Fruit fly (Drosophila melanogaster) whole organism, embryonic: ENCODE data around the gene CG7675.

Experiments used
- ATbp ChIP-seq: fragments of 200-800 bp; sonication (Bioruptor generic); optimal IDR thresholded peaks from 2 replicates; lab custom pipeline; 2017; ENCODE audit warnings: missing biosample characterization, mild to moderate bottlenecking, missing genetic modification characterization, missing genetic modification reagents
- Ada2b ChIP-seq: fragments of 200-800 bp; sonication (Bioruptor generic); IDR thresholded peaks from 2 replicates; pipeline ENCODE4 v1.3.6; 2022; ENCODE audit warnings: missing biosample characterization, missing genetic modification characterization
- Adf1 ChIP-seq: fragments of 200-800 bp; sonication (Bioruptor generic); IDR thresholded peaks from 2 replicates; pipeline ENCODE4 v1.3.6; 2022; ENCODE audit warnings: missing biosample characterization, missing genetic modification characterization
- Bteb2 ChIP-seq: fragments of 200-800 bp; sonication (Bioruptor generic); optimal IDR thresholded peaks from 2 replicates; lab custom pipeline; 2016; ENCODE audit warnings: missing biosample characterization, missing genetic modification characterization
- CG11093 ChIP-seq: fragments of 200-800 bp; sonication (Bioruptor generic); IDR thresholded peaks from 3 replicates; pipeline ENCODE4 v1.3.6; 2022; ENCODE audit warnings: missing biosample characterization, missing genetic modification characterization
- CG11247 ChIP-seq: fragments of 200-800 bp; sonication (Bioruptor generic); IDR thresholded peaks from 2 replicates; pipeline ENCODE4 v1.3.6; 2022; ENCODE audit warnings: missing biosample characterization, missing genetic modification characterization
- CG11398 ChIP-seq: fragments of 200-800 bp; sonication (Bioruptor generic); optimal IDR thresholded peaks from 2 replicates; lab custom pipeline; 2016; ENCODE audit warnings: missing biosample characterization, missing genetic modification characterization
- CG12744 ChIP-seq: fragments of 200-800 bp; sonication (Bioruptor generic); optimal IDR thresholded peaks from 2 replicates; lab custom pipeline; 2016; ENCODE audit warnings: missing biosample characterization, missing genetic modification characterization
- CG13123 ChIP-seq: fragments of 200-800 bp; sonication (Bioruptor generic); optimal IDR thresholded peaks from 2 replicates; lab custom pipeline; 2016; ENCODE audit warnings: missing biosample characterization, missing genetic modification characterization
- CG13296 ChIP-seq: fragments of 200-800 bp; sonication (Bioruptor generic); optimal IDR thresholded peaks from 3 replicates; lab custom pipeline; 2018; ENCODE audit warnings: missing biosample characterization, mild to moderate bottlenecking, missing genetic modification characterization
- CG15479 ChIP-seq: fragments of 200-800 bp; sonication (Bioruptor generic); optimal IDR thresholded peaks from 3 replicates; lab custom pipeline; 2019; ENCODE audit warnings: missing biosample characterization, mild to moderate bottlenecking, missing genetic modification characterization, moderate library complexity
- CG15601 ChIP-seq: fragments of 200-800 bp; sonication (Bioruptor generic); optimal IDR thresholded peaks from 3 replicates; lab custom pipeline; 2019; ENCODE audit warnings: missing biosample characterization, mild to moderate bottlenecking, missing genetic modification characterization, moderate library complexity
- CG16815 ChIP-seq: fragments of 200-800 bp; sonication (Bioruptor generic); optimal IDR thresholded peaks from 3 replicates; lab custom pipeline; 2017; ENCODE audit warnings: missing biosample characterization, mild to moderate bottlenecking, missing genetic modification characterization
- CG30403 ChIP-seq: fragments of 200-800 bp; sonication (Bioruptor generic); optimal IDR thresholded peaks from 3 replicates; lab custom pipeline; 2016; ENCODE audit warnings: missing biosample characterization, missing genetic modification characterization
- CG32767 ChIP-seq: fragments of 200-800 bp; sonication (Bioruptor generic); IDR thresholded peaks from 2 replicates; pipeline ENCODE4 v1.3.6; 2022; ENCODE audit warnings: missing biosample characterization, missing genetic modification characterization
- CG4854 ChIP-seq: fragments of 200-800 bp; sonication (Bioruptor generic); optimal IDR thresholded peaks from 2 replicates; lab custom pipeline; 2016; ENCODE audit warnings: missing biosample characterization, missing genetic modification characterization, inconsistent platforms
- CG5180 ChIP-seq: fragments of 200-800 bp; sonication (Bioruptor generic); optimal IDR thresholded peaks from 3 replicates; lab custom pipeline; 2017; ENCODE audit warnings: missing biosample characterization, missing genetic modification characterization, mild to moderate bottlenecking, moderate library complexity, missing genetic modification reagents
- CG6689 ChIP-seq: fragments of 200-800 bp; sonication (Bioruptor generic); IDR thresholded peaks from 2 replicates; pipeline ENCODE4 v1.3.6; 2022; ENCODE audit warnings: missing biosample characterization, missing genetic modification characterization
- CG6791 ChIP-seq: fragments of 200-800 bp; sonication (Bioruptor generic); IDR thresholded peaks from 3 replicates; pipeline ENCODE4 v1.3.6; 2022; ENCODE audit warnings: missing biosample characterization, missing genetic modification characterization; ENCODE audit not compliant: partially characterized antibody
- CG9215 ChIP-seq: fragments of 200-800 bp; sonication (Bioruptor generic); IDR thresholded peaks from 2 replicates; pipeline ENCODE4 v1.3.6; 2022; ENCODE audit warnings: missing biosample characterization, missing genetic modification characterization
- CrebB ChIP-seq: fragments of 200-800 bp; sonication (Bioruptor generic); optimal IDR thresholded peaks from 3 replicates; lab custom pipeline; 2018; ENCODE audit warnings: missing biosample characterization, mild to moderate bottlenecking, missing genetic modification characterization
- Elba2 ChIP-seq: fragments of 200-800 bp; sonication (Bioruptor generic); optimal IDR thresholded peaks from 3 replicates; lab custom pipeline; 2016; ENCODE audit warnings: missing biosample characterization, missing genetic modification characterization
- Gsc ChIP-seq: fragments of 200-800 bp; sonication (Bioruptor generic); IDR thresholded peaks from 2 replicates; pipeline ENCODE4 v1.3.6; 2022; ENCODE audit warnings: missing biosample characterization, missing genetic modification characterization
- HLH4C ChIP-seq: fragments of 200-800 bp; sonication (Bioruptor generic); IDR thresholded peaks from 3 replicates; pipeline ENCODE4 v1.3.6; 2022; ENCODE audit warnings: missing biosample characterization, missing genetic modification characterization; ENCODE audit not compliant: partially characterized antibody
- Meics ChIP-seq: fragments of 200-800 bp; sonication (Bioruptor generic); optimal IDR thresholded peaks from 2 replicates; lab custom pipeline; 2017; ENCODE audit warnings: missing biosample characterization, mild to moderate bottlenecking, missing genetic modification characterization
- Ssrp ChIP-seq: fragments of 200-800 bp; sonication (Bioruptor generic); optimal IDR thresholded peaks from 2 replicates; lab custom pipeline; 2018; ENCODE audit warnings: missing biosample characterization, mild to moderate bottlenecking, missing genetic modification characterization, moderate library complexity
- ash1 ChIP-seq: fragments of 200-800 bp; sonication (Bioruptor generic); optimal IDR thresholded peaks from 2 replicates; lab custom pipeline; 2018; ENCODE audit warnings: missing biosample characterization, mild to moderate bottlenecking, missing genetic modification characterization
- bab2 ChIP-seq: fragments of 200-800 bp; sonication (Bioruptor generic); optimal IDR thresholded peaks from 2 replicates; lab custom pipeline; 2016; ENCODE audit warnings: missing biosample characterization, missing genetic modification characterization
- bbx ChIP-seq: fragments of 200-800 bp; sonication (Bioruptor generic); IDR thresholded peaks from 2 replicates; pipeline ENCODE4 v1.3.6; 2022; ENCODE audit warnings: missing biosample characterization, missing genetic modification characterization; ENCODE audit not compliant: partially characterized antibody
- bowl ChIP-seq: fragments of 200-800 bp; sonication (Bioruptor generic); IDR thresholded peaks from 2 replicates; pipeline ENCODE4 v1.3.6; 2022; ENCODE audit warnings: missing biosample characterization, missing genetic modification characterization
- chn ChIP-seq: fragments of 200-800 bp; sonication (Bioruptor generic); optimal IDR thresholded peaks from 2 replicates; lab custom pipeline; 2016; ENCODE audit warnings: missing biosample characterization, missing genetic modification characterization
- crc ChIP-seq: fragments of 200-800 bp; sonication (Bioruptor generic); optimal IDR thresholded peaks from 2 replicates; lab custom pipeline; 2016; ENCODE audit warnings: missing biosample characterization, missing genetic modification characterization
- fd3F ChIP-seq: fragments of 200-800 bp; sonication (Bioruptor generic); optimal IDR thresholded peaks from 2 replicates; lab custom pipeline; 2018; ENCODE audit warnings: missing biosample characterization, mild to moderate bottlenecking, missing genetic modification characterization, moderate library complexity
- ftz-f1 ChIP-seq: fragments of 200-800 bp; sonication (Bioruptor generic); optimal IDR thresholded peaks from 2 replicates; lab custom pipeline; 2016; ENCODE audit warnings: missing biosample characterization, missing genetic modification characterization
- gem ChIP-seq: fragments of 200-800 bp; sonication (Bioruptor generic); optimal IDR thresholded peaks from 2 replicates; lab custom pipeline; 2019; ENCODE audit warnings: missing biosample characterization, mild to moderate bottlenecking, missing genetic modification characterization, moderate library complexity
- gro ChIP-seq: fragments of 200-800 bp; sonication (Bioruptor generic); optimal IDR thresholded peaks from 2 replicates; lab custom pipeline; 2016; ENCODE audit warnings: missing biosample characterization, missing genetic modification characterization
- pan ChIP-seq, 4 experiments: fragments of >200 bp in 3 of 4; fragments of 200-800 bp in 1 of 4; sonication (Bioruptor generic) in 1 of 4; optimal IDR thresholded peaks in 3 of 4; IDR thresholded peaks in 1 of 4; 2 replicates each; pipeline versions ENCODE4 v1.3.6 to Lab custom; 2017 to 2022; ENCODE audit warnings: missing biosample characterization in 2 of 4, missing genetic modification characterization in 2 of 4, mixed read lengths in 1 of 4
- pb ChIP-seq: fragments of 200-800 bp; sonication (Bioruptor generic); optimal IDR thresholded peaks from 3 replicates; lab custom pipeline; 2016; ENCODE audit warnings: missing biosample characterization, missing genetic modification characterization
- peb ChIP-seq: fragments of 200-800 bp; sonication (Bioruptor generic); IDR thresholded peaks from 2 replicates; pipeline ENCODE4 v1.3.6; 2022; ENCODE audit warnings: missing biosample characterization, missing genetic modification characterization
- pho ChIP-seq: fragments of 200-800 bp; sonication (Bioruptor generic); optimal IDR thresholded peaks from 2 replicates; lab custom pipeline; 2016; ENCODE audit warnings: missing biosample characterization, missing genetic modification characterization
- pnt ChIP-seq: fragments of 200-800 bp; sonication (Bioruptor generic); optimal IDR thresholded peaks from 3 replicates; lab custom pipeline; 2016; ENCODE audit warnings: missing biosample characterization, missing genetic modification characterization
- pros ChIP-seq: fragments of 200-800 bp; sonication (Bioruptor generic); optimal IDR thresholded peaks from 3 replicates; lab custom pipeline; 2019; ENCODE audit warnings: missing biosample characterization, mild to moderate bottlenecking, missing genetic modification characterization, moderate library complexity
- repo ChIP-seq: fragments of 200-800 bp; sonication (Bioruptor generic); optimal IDR thresholded peaks from 2 replicates; lab custom pipeline; 2016; ENCODE audit warnings: missing biosample characterization, missing genetic modification characterization
- seq ChIP-seq: fragments of 200-800 bp; sonication (Bioruptor generic); IDR thresholded peaks from 2 replicates; pipeline ENCODE4 v1.3.6; 2022; ENCODE audit warnings: missing biosample characterization, missing genetic modification characterization
- sr ChIP-seq: fragments of 200-800 bp; sonication (Bioruptor generic); IDR thresholded peaks from 3 replicates; pipeline ENCODE4 v1.3.6; 2022; ENCODE audit warnings: missing biosample characterization, missing genetic modification characterization
- tap ChIP-seq: fragments of 200-800 bp; optimal IDR thresholded peaks from 3 replicates; lab custom pipeline; 2019; ENCODE audit warnings: missing biosample characterization, mild to moderate bottlenecking, missing genetic modification characterization, moderate library complexity
- trem ChIP-seq: fragments of 200-800 bp; optimal IDR thresholded peaks from 3 replicates; lab custom pipeline; 2019; ENCODE audit warnings: missing biosample characterization, mild to moderate bottlenecking, missing genetic modification characterization, moderate library complexity
- vvl ChIP-seq: fragments of 200-800 bp; sonication (Bioruptor generic); IDR thresholded peaks from 2 replicates; pipeline ENCODE4 v1.3.6; 2022; ENCODE audit warnings: missing biosample characterization, missing genetic modification characterization
- wek ChIP-seq: fragments of 200-800 bp; sonication (Bioruptor generic); optimal IDR thresholded peaks from 3 replicates; lab custom pipeline; 2018; ENCODE audit warnings: missing biosample characterization, mild to moderate bottlenecking, missing genetic modification characterization, moderate library complexity

The CG7675 gene

dm6 chr3R:18396801-18397604 lies 16.0 kb upstream of the CG7675 start, which contains the start of gene Vti1b (continued):
- TF ChIP-seq trem, result peak; percentile 92
- peak; percentile 92 for TF ChIP-seq peb (GFP tag; lab: Robert Waterston, UW)
- TF ChIP-seq CG9215 (GFP tag; lab: Robert Waterston, UW), result peak; percentile 91
- peak; percentile 86 for TF ChIP-seq CG11398
- TF ChIP-seq chn (GFP tag; lab: Kevin White, UChicago), result peak; percentile 96
- TF ChIP-seq ftz-f1 (GFP tag; lab: Kevin White, UChicago), result peak; percentile 93
- TF ChIP-seq gro (GFP tag; lab: Kevin White, UChicago), result peak; percentile 89
- TF ChIP-seq CG6791 (GFP tag; lab: Robert Waterston, UW), result no peak
- TF ChIP-seq Adf1, result peak; percentile 65
- peak; percentile 81 for TF ChIP-seq CG5180 (GFP tag; lab: Kevin White, UChicago)
- TF ChIP-seq CG6689 (GFP tag; lab: Robert Waterston, UW), result peak; percentile 93
- peak; percentile 94 for TF ChIP-seq tap
- peak; percentile 90 for TF ChIP-seq ATbp (GFP tag; lab: Kevin White, UChicago)
- peak; percentile 89 for TF ChIP-seq CG13123
- peak; percentile 87 for TF ChIP-seq sr (GFP tag; lab: Robert Waterston, UW)
- TF ChIP-seq CG15601 (tag; lab: Kevin White, UChicago), result peak; percentile 92
- TF ChIP-seq repo (GFP tag; lab: Kevin White, UChicago), result peak; percentile 75
- TF ChIP-seq HLH4C (GFP tag; lab: Robert Waterston, UW), result peak; percentile 35; the same call in 1 of the 3 replicates
- TF ChIP-seq CG15479 (GFP tag; lab: Kevin White, UChicago), result no peak
- peak; percentile 94 for TF ChIP-seq Ssrp (tag; lab: Kevin White, UChicago)
- TF ChIP-seq wek, result peak; percentile 60
- TF ChIP-seq Meics (GFP tag; lab: Kevin White, UChicago), result peak; percentile 92
- TF ChIP-seq pho (GFP tag; lab: Kevin White, UChicago), result peak; percentile 91
- TF ChIP-seq pb (GFP tag; lab: Kevin White, UChicago), result peak; percentile 71
- peak; percentile 92 for TF ChIP-seq Ada2b (GFP tag; lab: Robert Waterston, UW)
- peak; percentile 84 for TF ChIP-seq fd3F (GFP tag; lab: Kevin White, UChicago)
- peak; percentile 81 for TF ChIP-seq bowl (GFP tag; lab: Robert Waterston, UW)
- TF ChIP-seq gem (tag; lab: Kevin White, UChicago), result peak; percentile 95
- TF ChIP-seq CG13296 (GFP tag; lab: Kevin White, UChicago), result peak; percentile 85
- peak; percentile 82 for TF ChIP-seq Gsc
- TF ChIP-seq CG12744 (GFP tag; lab: Kevin White, UChicago), result peak; percentile 90
- TF ChIP-seq CG11093 (GFP tag; lab: Robert Waterston, UW), result peak; percentile 93
- peak; percentile 94 for TF ChIP-seq CG16815
- no peak for TF ChIP-seq bbx (GFP tag; lab: Robert Waterston, UW)
- peak; percentile 88 for TF ChIP-seq CG11247 (GFP tag; lab: Robert Waterston, UW)
- TF ChIP-seq bab2 (GFP tag; lab: Kevin White, UChicago), result peak; percentile 97
- TF ChIP-seq ash1 (GFP tag; lab: Kevin White, UChicago), result peak; percentile 0
- peak; percentile 97 for TF ChIP-seq vvl (GFP tag; lab: Robert Waterston, UW)
- peak; percentile 92 for TF ChIP-seq CG32767 (GFP tag; lab: Robert Waterston, UW)
- peak; percentile 63 for TF ChIP-seq Elba2 (GFP tag; lab: Kevin White, UChicago)
- TF ChIP-seq crc, result peak; percentile 89
- TF ChIP-seq CrebB (tag; lab: Kevin White, UChicago), result peak; percentile 85
- peak; percentile 95 for TF ChIP-seq pros (GFP tag; lab: Kevin White, UChicago)
- TF ChIP-seq Bteb2 (GFP tag; lab: Kevin White, UChicago), result peak; percentile 90
- peak; percentile 90 for TF ChIP-seq CG4854 (GFP tag; lab: Kevin White, UChicago)
- TF ChIP-seq pan (optimal IDR thresholded peaks at IDR 0.05; lab: Kevin White, UChicago), result no peak
- TF ChIP-seq pan (GFP tag; optimal IDR thresholded peaks at IDR 0.05 in 1 of 2, IDR thresholded peaks at IDR 0.05 in 1 of 2), result peak in 1 of 2 experiments; percentile 95
- TF ChIP-seq CG30403 (GFP tag; lab: Kevin White, UChicago), result peak; percentile 95
- peak; percentile 89 for TF ChIP-seq seq (GFP tag; lab: Robert Waterston, UW)
- TF ChIP-seq pnt (GFP tag; lab: Kevin White, UChicago), result peak; percentile 85
